Worm (Caenorhabditis elegans) whole organism, mixed stage, embryonic: ENCODE measurements around the gene his-70.

ENCODE experiments used
- M03D4.4 ChIP-seq: sonication (generic microtip); optimal IDR thresholded peaks from 2 replicates; lab custom pipeline; 2017; ENCODE audit warnings: mild to moderate bottlenecking, missing genetic modification characterization, missing compliant biosample characterization
- blmp-1 ChIP-seq: fragments of 150-350 bp; optimal IDR thresholded peaks from 2 replicates; lab custom pipeline; 2014; ENCODE audit warnings: missing biosample characterization, missing genetic modification characterization
- ceh-43 ChIP-seq: fragments of 200-800 bp; sonication (Bioruptor generic); optimal IDR thresholded peaks from 2 replicates; lab custom pipeline; 2018; ENCODE audit warnings: mild to moderate bottlenecking, missing genetic modification characterization, moderate library complexity, missing compliant biosample characterization
- ceh-83 ChIP-seq: fragments of 200-800 bp; sonication (Bioruptor generic); optimal IDR thresholded peaks from 2 replicates; lab custom pipeline; 2018; ENCODE audit warnings: mild to moderate bottlenecking, missing genetic modification characterization, missing compliant biosample characterization
- ces-1 ChIP-seq: fragments of 150-350 bp; optimal IDR thresholded peaks from 2 replicates; lab custom pipeline; 2014; ENCODE audit warnings: missing biosample characterization, missing genetic modification reagents, missing genetic modification characterization
- cnd-1 ChIP-seq: fragments of 200-800 bp; sonication (Bioruptor generic); optimal IDR thresholded peaks from 2 replicates; lab custom pipeline; 2018; ENCODE audit warnings: mild to moderate bottlenecking, missing genetic modification characterization, missing compliant biosample characterization
- drap-1 ChIP-seq: fragments of 200-800 bp; sonication (Bioruptor generic); optimal IDR thresholded peaks from 3 replicates; lab custom pipeline; 2018; ENCODE audit warnings: mild to moderate bottlenecking, missing genetic modification characterization, missing compliant biosample characterization
- elt-1 ChIP-seq: sonication (generic microtip); optimal IDR thresholded peaks from 2 replicates; lab custom pipeline; 2017; ENCODE audit warnings: missing genetic modification characterization, mild to moderate bottlenecking, missing compliant biosample characterization, antibody characterized with exemption, moderate library complexity, borderline replicate concordance; ENCODE audit not compliant: insufficient read depth
- elt-3 ChIP-seq: fragments of 150-350 bp; optimal IDR thresholded peaks from 2 replicates; lab custom pipeline; 2014; ENCODE audit warnings: missing biosample characterization, missing genetic modification characterization
- flh-1 ChIP-seq: fragments of 200-800 bp; sonication (Bioruptor generic); optimal IDR thresholded peaks from 2 replicates; lab custom pipeline; 2018; ENCODE audit warnings: mild to moderate bottlenecking, missing genetic modification characterization, moderate library complexity, missing compliant biosample characterization
- ham-2 ChIP-seq: fragments of 200-800 bp; sonication (Bioruptor generic); optimal IDR thresholded peaks from 2 replicates; lab custom pipeline; 2018; ENCODE audit warnings: mild to moderate bottlenecking, missing genetic modification characterization, missing compliant biosample characterization
- hlh-1 ChIP-seq: fragments of 150-350 bp; optimal IDR thresholded peaks from 2 replicates; lab custom pipeline; 2014; ENCODE audit warnings: missing biosample characterization, missing genetic modification reagents, missing genetic modification characterization
- lin-32 ChIP-seq: fragments of 200-800 bp; sonication (Bioruptor generic); optimal IDR thresholded peaks from 2 replicates; lab custom pipeline; 2018; ENCODE audit warnings: mild to moderate bottlenecking, missing genetic modification characterization, missing compliant biosample characterization
- lsy-2 ChIP-seq: fragments of 150-350 bp; optimal IDR thresholded peaks from 2 replicates; lab custom pipeline; 2014; ENCODE audit warnings: missing biosample characterization, missing genetic modification characterization
- mab-5 ChIP-seq: fragments of 150-350 bp; optimal IDR thresholded peaks from 2 replicates; lab custom pipeline; 2014; ENCODE audit warnings: missing biosample characterization, missing genetic modification characterization
- mls-2 ChIP-seq: sonication (generic microtip); optimal IDR thresholded peaks from 2 replicates; lab custom pipeline; 2016; ENCODE audit warnings: mild to moderate bottlenecking, missing genetic modification characterization, moderate library complexity, missing compliant biosample characterization
- nhr-12 ChIP-seq: fragments of 150-350 bp; optimal IDR thresholded peaks from 2 replicates; lab custom pipeline; 2014; ENCODE audit warnings: missing biosample characterization, missing genetic modification characterization
- nhr-2 ChIP-seq: fragments of 150-350 bp; optimal IDR thresholded peaks from 2 replicates; lab custom pipeline; 2014; ENCODE audit warnings: missing biosample characterization, missing genetic modification characterization
- nhr-237 ChIP-seq: fragments of 150-350 bp; optimal IDR thresholded peaks from 2 replicates; lab custom pipeline; 2014; ENCODE audit warnings: missing biosample characterization, missing genetic modification characterization
- nhr-28 ChIP-seq: fragments of 150-350 bp; optimal IDR thresholded peaks from 2 replicates; lab custom pipeline; 2014; ENCODE audit warnings: missing biosample characterization, missing genetic modification characterization
- pha-4 ChIP-seq: fragments of 150-350 bp; optimal IDR thresholded peaks from 2 replicates; lab custom pipeline; 2018; ENCODE audit warnings: missing biosample characterization, missing genetic modification reagents, missing genetic modification characterization
- sem-2 ChIP-seq: fragments of 200-800 bp; sonication (Bioruptor generic); optimal IDR thresholded peaks from 2 replicates; lab custom pipeline; 2018; ENCODE audit warnings: mild to moderate bottlenecking, missing genetic modification characterization, missing compliant biosample characterization
- snpc-4 ChIP-seq: fragments of 150-350 bp; optimal IDR thresholded peaks from 2 replicates; lab custom pipeline; 2014; ENCODE audit warnings: missing biosample characterization, missing genetic modification characterization
- sptf-1 ChIP-seq: sonication (generic microtip); optimal IDR thresholded peaks from 2 replicates; lab custom pipeline; 2017; ENCODE audit warnings: mild to moderate bottlenecking, missing genetic modification characterization, moderate library complexity, missing compliant biosample characterization
- tbx-8 ChIP-seq: fragments of 200-800 bp; sonication (Bioruptor generic); optimal IDR thresholded peaks from 2 replicates; lab custom pipeline; 2018; ENCODE audit warnings: mild to moderate bottlenecking, missing genetic modification characterization, moderate library complexity, missing compliant biosample characterization
- unc-120 ChIP-seq: sonication (generic microtip); optimal IDR thresholded peaks from 2 replicates; lab custom pipeline; 2017; ENCODE audit warnings: missing genetic modification characterization, missing compliant biosample characterization; ENCODE audit not compliant: poor library complexity, severe bottlenecking
- unc-39 ChIP-seq: fragments of 150-350 bp; optimal IDR thresholded peaks from 2 replicates; lab custom pipeline; 2014; ENCODE audit warnings: missing biosample characterization, missing genetic modification characterization
- unc-62 ChIP-seq: fragments of 150-350 bp; optimal IDR thresholded peaks from 2 replicates; lab custom pipeline; 2014; ENCODE audit warnings: missing biosample characterization, missing genetic modification reagents, missing genetic modification characterization
- zip-8 ChIP-seq: fragments of 150-350 bp; optimal IDR thresholded peaks from 2 replicates; lab custom pipeline; 2014; ENCODE audit warnings: missing biosample characterization, missing genetic modification characterization
- ztf-11 ChIP-seq: fragments of 150-350 bp; optimal IDR thresholded peaks from 2 replicates; lab custom pipeline; 2014; ENCODE audit warnings: missing biosample characterization, missing genetic modification characterization

The his-70 gene

ce11 chrIII:4060019-4060418 is at the start of gene his-70:
TSS of gene his-70 (minus strand) at chrIII:4060119.
- TF ChIP-seq tbx-8 (GFP tag; lab: Kevin White, UChicago) (no peak), nhr-12 (no peak), ces-1 (GFP tag; lab: Kevin White, UChicago) (no peak), lin-32 (GFP tag; lab: Kevin White, UChicago) (no peak), ceh-83 (GFP tag; lab: Kevin White, UChicago) (no peak), drap-1 (GFP tag; lab: Kevin White, UChicago) (no peak), blmp-1 (no peak), elt-1 (tag; lab: Kevin White, UChicago) (no peak), snpc-4 (tag; lab: Kevin White, UChicago) (no peak), unc-62 (no peak), lsy-2 (tag; lab: Kevin White, UChicago) (no peak), zip-8 (tag; lab: Kevin White, UChicago) (no peak), elt-3 (tag; lab: Kevin White, UChicago) (no peak), sptf-1 (tag; lab: Kevin White, UChicago) (no peak), ham-2 (GFP tag; lab: Kevin White, UChicago) (no peak)

ce11 chrIII:4107929-4108520 is 48.1 kb upstream of the his-70 start:
- no peak for TF ChIP-seq ztf-11 (tag; lab: Kevin White, UChicago)
- TF ChIP-seq sptf-1 (tag; lab: Kevin White, UChicago), result no peak
- TF ChIP-seq M03D4.4 (tag; lab: Kevin White, UChicago), result no peak
- no peak for TF ChIP-seq ceh-83 (GFP tag; lab: Kevin White, UChicago)
- TF ChIP-seq mls-2 (tag; lab: Kevin White, UChicago), result no peak
- no peak for TF ChIP-seq drap-1 (GFP tag; lab: Kevin White, UChicago)
- TF ChIP-seq nhr-237, result no peak
- TF ChIP-seq cnd-1 (tag; lab: Kevin White, UChicago), result no peak
- TF ChIP-seq blmp-1, result no peak
- no peak for TF ChIP-seq ham-2 (GFP tag; lab: Kevin White, UChicago)
- no peak for TF ChIP-seq flh-1 (GFP tag; lab: Kevin White, UChicago)
- TF ChIP-seq ceh-43, result no peak
- no peak for TF ChIP-seq sem-2 (GFP tag; lab: Kevin White, UChicago)
- TF ChIP-seq mab-5 (tag; lab: Kevin White, UChicago), result no peak
- no peak for TF ChIP-seq unc-120
- TF ChIP-seq nhr-2 (tag; lab: Kevin White, UChicago), result no peak
- TF ChIP-seq pha-4, result no peak
- no peak for TF ChIP-seq nhr-28 (tag; lab: Kevin White, UChicago)
- no peak for TF ChIP-seq nhr-12

DNA sequence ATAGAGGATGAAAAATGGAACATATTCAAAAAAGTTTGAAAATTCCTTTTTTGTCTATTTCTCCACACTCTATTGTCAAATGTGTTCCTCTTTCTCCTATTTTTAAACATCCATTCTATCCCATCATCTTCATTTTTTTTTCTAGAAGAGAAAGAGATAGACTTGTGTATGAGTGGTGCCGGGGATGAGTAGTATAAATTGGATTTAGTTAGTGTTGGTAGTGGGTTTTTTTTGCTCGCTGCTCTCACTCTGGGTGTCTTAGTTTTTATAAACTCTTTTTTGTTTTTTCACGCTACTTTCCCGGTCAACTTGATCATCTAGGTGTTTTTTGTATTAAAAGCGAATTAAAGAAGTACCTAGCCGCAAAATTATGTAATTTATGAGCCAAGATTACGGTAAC is 47.3 kb upstream of the his-70 start:
- TF ChIP-seq flh-1 (GFP tag; lab: Kevin White, UChicago) (no peak), nhr-237 (no peak), unc-120 (no peak), ces-1 (GFP tag; lab: Kevin White, UChicago) (peak; percentile 72), blmp-1 (no peak)

DNA sequence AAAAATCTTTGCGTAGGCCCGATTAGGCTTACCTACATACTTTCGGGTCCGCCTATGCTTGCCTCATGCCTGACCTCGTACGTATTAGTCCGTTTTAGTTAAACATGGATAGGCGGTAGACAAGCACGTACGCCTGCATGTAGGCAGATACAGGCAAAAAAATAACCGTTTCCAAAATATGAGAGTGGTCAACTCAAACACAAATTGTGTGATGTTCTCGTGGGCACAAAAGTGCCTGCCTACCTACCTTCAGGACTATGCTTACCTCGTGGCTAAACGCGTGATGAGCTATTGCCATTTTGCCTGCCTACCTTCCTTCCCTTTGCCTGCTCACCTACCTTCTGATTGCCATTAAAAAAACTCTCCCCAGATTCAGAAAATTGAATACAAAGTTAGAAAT is 46.7 kb upstream of the his-70 start:
- TF ChIP-seq lsy-2 (tag; lab: Kevin White, UChicago), result no peak

DNA sequence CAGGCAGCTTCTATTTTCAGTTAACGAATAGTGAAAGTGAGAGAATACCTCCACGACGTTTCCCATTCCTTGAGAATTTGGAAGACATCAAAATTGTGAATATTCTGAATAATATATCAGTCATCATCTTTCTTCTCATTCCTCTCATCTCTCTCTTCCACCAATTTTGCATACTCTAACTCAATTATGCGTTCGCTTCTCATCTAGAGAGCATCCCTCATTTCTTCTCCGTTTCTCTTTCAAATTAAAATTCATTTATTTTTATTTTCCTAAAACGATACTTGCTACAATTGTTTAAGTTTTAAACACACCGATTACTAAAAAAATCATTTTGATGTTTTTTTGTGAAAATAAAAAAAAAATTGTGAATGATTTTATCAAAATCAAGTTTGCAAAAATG is 43.3 kb upstream of the his-70 start:
- TF ChIP-seq ces-1 (GFP tag; lab: Kevin White, UChicago) (peak; percentile 95), ceh-43 (no peak)

DNA sequence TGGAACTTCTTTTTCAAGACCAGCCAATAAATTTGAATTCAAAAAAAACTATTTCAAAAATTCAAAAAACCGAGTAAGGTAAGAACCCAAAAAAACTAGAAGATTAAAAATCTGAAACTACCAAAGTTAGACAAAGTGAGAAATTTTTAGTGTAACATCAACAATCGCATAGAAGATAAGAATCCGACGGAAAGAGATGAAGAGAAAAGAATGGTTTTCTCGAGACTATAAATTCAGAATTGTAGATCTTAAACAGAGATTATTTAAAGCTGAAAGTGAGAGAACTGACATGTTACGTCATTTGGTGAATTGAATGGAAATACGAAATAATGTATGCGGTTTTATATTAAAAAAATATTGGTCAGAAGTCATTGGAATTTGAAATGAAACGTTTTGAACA is 42.1 kb upstream of the his-70 start:
- TF ChIP-seq zip-8 (tag; lab: Kevin White, UChicago) (peak; percentile 26), blmp-1 (no peak)

DNA sequence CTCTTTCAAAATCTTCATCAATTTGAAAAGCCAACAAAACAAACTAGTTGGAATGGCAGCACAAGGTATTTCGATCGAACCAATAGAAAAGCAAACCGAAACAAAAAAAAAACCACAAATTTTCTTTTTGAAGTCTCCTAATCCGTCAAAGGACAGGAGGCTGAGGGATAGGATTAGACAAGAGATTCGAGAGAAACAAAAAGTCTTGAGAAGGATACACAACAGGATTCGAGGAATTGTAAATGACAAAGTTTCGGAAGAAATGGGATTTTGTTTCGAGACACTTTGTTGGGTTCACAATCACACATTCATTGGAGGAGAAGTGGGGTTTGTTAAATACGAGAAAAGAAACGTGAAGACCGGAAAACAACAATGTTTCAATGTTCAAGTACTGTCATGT is 41.1 kb upstream of the his-70 start:
- TF ChIP-seq elt-3 (tag; lab: Kevin White, UChicago) (no peak), unc-39 (no peak), mls-2 (tag; lab: Kevin White, UChicago) (no peak), unc-62 (no peak), zip-8 (tag; lab: Kevin White, UChicago) (no peak), tbx-8 (GFP tag; lab: Kevin White, UChicago) (no peak), sptf-1 (tag; lab: Kevin White, UChicago) (no peak), hlh-1 (tag; lab: Kevin White, UChicago) (no peak), ceh-43 (no peak), nhr-2 (tag; lab: Kevin White, UChicago) (no peak), nhr-12 (no peak), ham-2 (GFP tag; lab: Kevin White, UChicago) (no peak), mab-5 (tag; lab: Kevin White, UChicago) (no peak), lsy-2 (tag; lab: Kevin White, UChicago) (no peak), drap-1 (GFP tag; lab: Kevin White, UChicago) (no peak), cnd-1 (tag; lab: Kevin White, UChicago) (no peak)
